Worm (Caenorhabditis elegans) whole organism, L4 larva: ENCODE measurements around the gene dlc-2.

Source experiments
- F37D6.2 ChIP-seq: sonication (generic microtip); optimal IDR thresholded peaks from 2 replicates; lab custom pipeline; 2016; ENCODE audit warnings: mild to moderate bottlenecking, missing genetic modification characterization, missing compliant biosample characterization
- dmd-9 ChIP-seq: fragments of 200-800 bp; sonication (Bioruptor generic); IDR thresholded peaks from 2 replicates; pipeline ENCODE4 v1.3.6; 2022; ENCODE audit warnings: missing genetic modification reagents, missing genetic modification characterization, missing compliant biosample characterization
- fkh-10 ChIP-seq: fragments of 150-350 bp; optimal IDR thresholded peaks from 2 replicates; lab custom pipeline; 2014; ENCODE audit warnings: missing biosample characterization, missing genetic modification reagents, missing genetic modification characterization
- nhr-41 ChIP-seq: fragments of 200-800 bp; sonication (Bioruptor generic); IDR thresholded peaks from 2 replicates; pipeline ENCODE4 v1.3.6; 2022; ENCODE audit warnings: missing genetic modification reagents, missing genetic modification characterization, missing compliant biosample characterization
- pha-4 ChIP-seq, 2 experiments: fragments of 150-350 bp in 1 of 2; fragments of 200-800 bp in 1 of 2; sonication (Bioruptor generic) in 1 of 2; IDR thresholded peaks in 1 of 2; optimal IDR thresholded peaks in 1 of 2; 2 replicates each; pipeline versions ENCODE4 v1.3.6 to Lab custom; 2014 to 2022; ENCODE audit warnings: missing genetic modification characterization in 2 of 2, missing genetic modification reagents in 2 of 2, missing biosample characterization in 1 of 2, missing compliant biosample characterization in 1 of 2
- pqm-1 ChIP-seq: sonication (generic microtip); optimal IDR thresholded peaks from 2 replicates; lab custom pipeline; 2017; ENCODE audit warnings: missing biosample characterization, missing genetic modification characterization
- set-16 ChIP-seq: fragments of 200-800 bp; sonication (Bioruptor generic); IDR thresholded peaks from 2 replicates; pipeline ENCODE4 v1.3.6; 2022; ENCODE audit warnings: missing genetic modification reagents, missing genetic modification characterization, missing compliant biosample characterization

- TF ChIP-seq nhr-41 (GFP tag; lab: Robert Waterston, UW) (no peak), pha-4 (GFP tag; IDR thresholded peaks at IDR 0.05; lab: Robert Waterston, UW) (no peak), pha-4 (tag; optimal IDR thresholded peaks at IDR 0.05; lab: Kevin White, UChicago) (no peak), pqm-1 (tag; lab: Kevin White, UChicago) (no peak), set-16 (GFP tag; lab: Robert Waterston, UW) (no peak), F37D6.2 (tag; lab: Kevin White, UChicago) (no peak), fkh-10 (GFP tag; lab: Kevin White, UChicago) (no peak), dmd-9 (GFP tag; lab: Robert Waterston, UW) (no peak)
These were observed 15.5 kb upstream of the dlc-2 start for ce11 chrIV:12126740-12127472.
